Worm (Caenorhabditis elegans) whole organism, early embryonic: ENCODE results near the gene F49C12.7.

Experiments used
- B0310.2 ChIP-seq: sonication (generic microtip); optimal IDR thresholded peaks from 2 replicates; lab custom pipeline; 2016; ENCODE audit warnings: mild to moderate bottlenecking, missing genetic modification characterization, missing compliant biosample characterization
- F13C5.2 ChIP-seq: sonication (generic microtip); optimal IDR thresholded peaks from 2 replicates; lab custom pipeline; 2017; ENCODE audit warnings: mild to moderate bottlenecking, missing genetic modification characterization, inconsistent platforms, missing compliant biosample characterization
- aly-1 ChIP-seq: sonication (generic microtip); optimal IDR thresholded peaks from 2 replicates; lab custom pipeline; 2016; ENCODE audit warnings: missing genetic modification characterization, missing compliant biosample characterization
- ama-1 ChIP-seq: fragments of 150-350 bp; optimal IDR thresholded peaks from 2 replicates; lab custom pipeline; 2014
- ceh-13 ChIP-seq: fragments of 200-800 bp; sonication (Bioruptor generic); optimal IDR thresholded peaks from 2 replicates; lab custom pipeline; 2018; ENCODE audit warnings: mild to moderate bottlenecking, missing genetic modification characterization, missing compliant biosample characterization
- ceh-36 ChIP-seq: sonication (generic microtip); optimal IDR thresholded peaks from 2 replicates; lab custom pipeline; 2016; ENCODE audit warnings: missing genetic modification characterization, inconsistent platforms, missing compliant biosample characterization
- ets-7 ChIP-seq: sonication (generic microtip); optimal IDR thresholded peaks from 2 replicates; lab custom pipeline; 2016; ENCODE audit warnings: missing genotype, missing genetic modification characterization, missing compliant biosample characterization
- flt-1 ChIP-seq: fragments of 200-800 bp; sonication (Bioruptor generic); IDR thresholded peaks from 2 replicates; pipeline ENCODE4 v1.3.6; 2022; ENCODE audit warnings: missing genetic modification characterization, missing compliant biosample characterization
- hmbx-1 ChIP-seq: sonication (generic microtip); optimal IDR thresholded peaks from 2 replicates; lab custom pipeline; 2016; ENCODE audit warnings: mild to moderate bottlenecking, missing genetic modification characterization, missing compliant biosample characterization
- hmg-4 ChIP-seq: fragments of 200-800 bp; sonication (Bioruptor generic); optimal IDR thresholded peaks from 2 replicates; lab custom pipeline; 2018; ENCODE audit warnings: mild to moderate bottlenecking, missing genetic modification characterization, missing compliant biosample characterization
- hnd-1 ChIP-seq: sonication (generic microtip); optimal IDR thresholded peaks from 2 replicates; lab custom pipeline; 2016; ENCODE audit warnings: missing genetic modification characterization, missing compliant biosample characterization
- pes-1 ChIP-seq: fragments of 200-800 bp; sonication (Bioruptor generic); IDR thresholded peaks from 2 replicates; pipeline ENCODE4 v1.3.6; 2022; ENCODE audit warnings: missing genetic modification reagents, missing genetic modification characterization, missing compliant biosample characterization
- scrt-1 ChIP-seq: fragments of 200-800 bp; sonication (Bioruptor generic); IDR thresholded peaks from 2 replicates; pipeline ENCODE4 v1.3.6; 2022; ENCODE audit warnings: missing genetic modification characterization, missing compliant biosample characterization
- sea-1 ChIP-seq: fragments of 200-800 bp; sonication (Bioruptor generic); conservative IDR thresholded peaks from 2 replicates; pipeline ENCODE4 v1.3.6; 2022; ENCODE audit warnings: missing genetic modification characterization, missing compliant biosample characterization
- tbx-11 ChIP-seq: fragments of 200-800 bp; sonication (Bioruptor generic); IDR thresholded peaks from 2 replicates; pipeline ENCODE4 v1.3.6; 2022; ENCODE audit warnings: missing genetic modification characterization, missing compliant biosample characterization
- tbx-37 ChIP-seq: fragments of 200-800 bp; sonication (Bioruptor generic); conservative IDR thresholded peaks from 2 replicates; pipeline ENCODE4 v1.3.6; 2022; ENCODE audit warnings: missing genetic modification reagents, missing genetic modification characterization, missing compliant biosample characterization
- tra-4 ChIP-seq: sonication (generic microtip); optimal IDR thresholded peaks from 2 replicates; lab custom pipeline; 2017; ENCODE audit warnings: missing genetic modification characterization, missing compliant biosample characterization

The F49C12.7 gene

ce11 chrIV:9333007-9333406 is 20.3 kb upstream of the F49C12.7 start:
- TF ChIP-seq scrt-1 (GFP tag; lab: Robert Waterston, UW) (no peak), hmbx-1 (no peak), tbx-37 (no peak), tra-4 (tag; lab: Kevin White, UChicago) (no peak), ets-7 (tag; lab: Kevin White, UChicago) (no peak), hnd-1 (no peak), sea-1 (GFP tag; lab: Robert Waterston, UW) (no peak), pes-1 (GFP tag; lab: Robert Waterston, UW) (no peak), B0310.2 (no peak), hmg-4 (GFP tag; lab: Kevin White, UChicago) (no peak), F13C5.2 (tag; lab: Kevin White, UChicago) (no peak), ama-1 (lab: Kevin White, UChicago) (no peak), ceh-13 (GFP tag; lab: Kevin White, UChicago) (no peak), flt-1 (GFP tag; lab: Robert Waterston, UW) (no peak), aly-1 (tag; lab: Kevin White, UChicago) (no peak)

- TF ChIP-seq tra-4 (tag; lab: Kevin White, UChicago), result no peak
- no peak for TF ChIP-seq ets-7 (tag; lab: Kevin White, UChicago)
These were observed 18.0 kb upstream of the F49C12.7 start, which contains the start of gene nspg-7.1 for ce11 chrIV:9330755-9331154. nspg-7.1 (minus strand) TSS chrIV:9330855.

- no peak for TF ChIP-seq hmg-4 (GFP tag; lab: Kevin White, UChicago)
- TF ChIP-seq flt-1 (GFP tag; lab: Robert Waterston, UW), result no peak
- no peak for TF ChIP-seq tra-4 (tag; lab: Kevin White, UChicago)
- TF ChIP-seq aly-1 (tag; lab: Kevin White, UChicago), result no peak
- TF ChIP-seq ama-1 (lab: Kevin White, UChicago), result no peak
- TF ChIP-seq hmbx-1, result no peak
- no peak for TF ChIP-seq scrt-1 (GFP tag; lab: Robert Waterston, UW)
- no peak for TF ChIP-seq sea-1 (GFP tag; lab: Robert Waterston, UW)
- TF ChIP-seq tbx-11 (GFP tag; lab: Robert Waterston, UW), result no peak
- no peak for TF ChIP-seq tbx-37
- TF ChIP-seq hnd-1, result no peak
- TF ChIP-seq pes-1 (GFP tag; lab: Robert Waterston, UW), result no peak
- no peak for TF ChIP-seq ets-7 (tag; lab: Kevin White, UChicago)
- TF ChIP-seq ceh-13 (GFP tag; lab: Kevin White, UChicago), result no peak
- no peak for TF ChIP-seq B0310.2
- TF ChIP-seq ceh-36 (tag; lab: Kevin White, UChicago), result no peak
These were observed 15.0 kb upstream of the F49C12.7 start, which contains the start of gene clec-183 for ce11 chrIV:9327706-9328105. clec-183 (plus strand) TSS chrIV:9328006.

- TF ChIP-seq tbx-37 (no peak), ama-1 (lab: Kevin White, UChicago) (no peak), F13C5.2 (tag; lab: Kevin White, UChicago) (no peak), flt-1 (GFP tag; lab: Robert Waterston, UW) (no peak), ceh-13 (GFP tag; lab: Kevin White, UChicago) (no peak), pes-1 (GFP tag; lab: Robert Waterston, UW) (no peak), tbx-11 (GFP tag; lab: Robert Waterston, UW) (no peak), ets-7 (tag; lab: Kevin White, UChicago) (no peak), aly-1 (tag; lab: Kevin White, UChicago) (no peak), ceh-36 (tag; lab: Kevin White, UChicago) (no peak), B0310.2 (no peak)
These were observed 11.3 kb upstream of the F49C12.7 start, which contains the start of the genes nspg-11 and F49C12.15 for ce11 chrIV:9323989-9324506. nspg-11 (minus strand) TSS chrIV:9324089. F49C12.15 (plus strand) TSS chrIV:9324456.

- TF ChIP-seq hnd-1, result no peak
- no peak for TF ChIP-seq hmbx-1
- no peak for TF ChIP-seq tra-4 (tag; lab: Kevin White, UChicago)
- no peak for TF ChIP-seq F13C5.2 (tag; lab: Kevin White, UChicago)
- TF ChIP-seq ama-1 (lab: Kevin White, UChicago), result no peak
- no peak for TF ChIP-seq ceh-13 (GFP tag; lab: Kevin White, UChicago)
- TF ChIP-seq tbx-11 (GFP tag; lab: Robert Waterston, UW), result no peak
- TF ChIP-seq sea-1 (GFP tag; lab: Robert Waterston, UW), result no peak
- TF ChIP-seq B0310.2, result no peak
- TF ChIP-seq ceh-36 (tag; lab: Kevin White, UChicago), result no peak
- TF ChIP-seq flt-1 (GFP tag; lab: Robert Waterston, UW), result no peak
- TF ChIP-seq pes-1 (GFP tag; lab: Robert Waterston, UW), result no peak
- TF ChIP-seq hmg-4 (GFP tag; lab: Kevin White, UChicago), result no peak
- TF ChIP-seq aly-1 (tag; lab: Kevin White, UChicago), result no peak
- TF ChIP-seq tbx-37, result no peak
These were observed 9.8 kb upstream of the F49C12.7 start for ce11 chrIV:9322489-9322888.

- TF ChIP-seq tra-4 (tag; lab: Kevin White, UChicago) (no peak), tbx-37 (no peak), B0310.2 (no peak), hmbx-1 (no peak), pes-1 (GFP tag; lab: Robert Waterston, UW) (no peak), hmg-4 (GFP tag; lab: Kevin White, UChicago) (no peak), ets-7 (tag; lab: Kevin White, UChicago) (no peak), ama-1 (lab: Kevin White, UChicago) (no peak), tbx-11 (GFP tag; lab: Robert Waterston, UW) (no peak), sea-1 (GFP tag; lab: Robert Waterston, UW) (no peak), flt-1 (GFP tag; lab: Robert Waterston, UW) (no peak), scrt-1 (GFP tag; lab: Robert Waterston, UW) (no peak), ceh-13 (GFP tag; lab: Kevin White, UChicago) (no peak), hnd-1 (no peak), F13C5.2 (tag; lab: Kevin White, UChicago) (no peak), aly-1 (tag; lab: Kevin White, UChicago) (no peak), ceh-36 (tag; lab: Kevin White, UChicago) (no peak)
These were observed 8.5 kb upstream of the F49C12.7 start, which contains the start of the genes F49C12.12 and vha-17 for ce11 chrIV:9321039-9321851. F49C12.12 (minus strand) TSS chrIV:9321089. vha-17 (plus strand) TSS chrIV:9321801.
